Worm (Caenorhabditis elegans) whole organism, L1 larva: ENCODE measurements around the gene ZC190.2.
"Not testable (repeated sequence)": the region's sequence is repeated elsewhere in the genome, so short reads cannot be mapped to it uniquely, and the experiment has no call there.

ENCODE experiments used
- C34B4.2 ChIP-seq: sonication (generic microtip); optimal IDR thresholded peaks from 2 replicates; lab custom pipeline; 2017; ENCODE audit warnings: mild to moderate bottlenecking, missing genetic modification characterization, missing compliant biosample characterization
- alr-1 ChIP-seq: fragments of 200-800 bp; sonication (Bioruptor generic); optimal IDR thresholded peaks from 2 replicates; lab custom pipeline; 2018; ENCODE audit warnings: borderline replicate concordance, mild to moderate bottlenecking, missing genetic modification characterization, missing compliant biosample characterization
- aly-2 ChIP-seq: fragments of 150-350 bp; optimal IDR thresholded peaks from 2 replicates; lab custom pipeline; 2014; ENCODE audit warnings: missing biosample characterization, missing genetic modification characterization
- blmp-1 ChIP-seq: fragments of 150-350 bp; optimal IDR thresholded peaks from 2 replicates; lab custom pipeline; 2014; ENCODE audit warnings: missing biosample characterization, missing genetic modification characterization
- ceh-63 ChIP-seq: fragments of 200-800 bp; sonication (Bioruptor generic); optimal IDR thresholded peaks from 2 replicates; lab custom pipeline; 2018; ENCODE audit warnings: mild to moderate bottlenecking, missing genetic modification characterization, missing compliant biosample characterization
- elt-2 ChIP-seq: sonication (generic microtip); optimal IDR thresholded peaks from 2 replicates; lab custom pipeline; 2016; ENCODE audit warnings: missing genetic modification characterization, mild to moderate bottlenecking, inconsistent platforms, missing compliant biosample characterization, missing genetic modification reagents
- fkh-10 ChIP-seq: sonication (generic microtip); optimal IDR thresholded peaks from 2 replicates; lab custom pipeline; 2017; ENCODE audit warnings: missing biosample characterization, missing genetic modification reagents, missing genetic modification characterization
- fkh-8 ChIP-seq: sonication (generic microtip); optimal IDR thresholded peaks from 2 replicates; lab custom pipeline; 2016; ENCODE audit warnings: mild to moderate bottlenecking, missing genetic modification characterization, missing compliant biosample characterization
- hlh-4 ChIP-seq: sonication (generic microtip); optimal IDR thresholded peaks from 2 replicates; lab custom pipeline; 2016; ENCODE audit warnings: mild to moderate bottlenecking, missing genetic modification characterization, missing compliant biosample characterization
- hpl-2 ChIP-seq: fragments of 150-350 bp; optimal IDR thresholded peaks from 2 replicates; lab custom pipeline; 2014; ENCODE audit warnings: missing biosample characterization, missing genetic modification reagents, missing genetic modification characterization
- irx-1 ChIP-seq: sonication (generic microtip); optimal IDR thresholded peaks from 2 replicates; lab custom pipeline; 2016; ENCODE audit warnings: missing genetic modification characterization, missing compliant biosample characterization
- jun-1 ChIP-seq: fragments of 150-350 bp; optimal IDR thresholded peaks from 2 replicates; lab custom pipeline; 2014; ENCODE audit warnings: missing biosample characterization, missing genetic modification reagents, missing genetic modification characterization
- lin-14 ChIP-seq: fragments of 200-800 bp; sonication (Bioruptor generic); optimal IDR thresholded peaks from 2 replicates; lab custom pipeline; 2018; ENCODE audit warnings: mild to moderate bottlenecking, missing genetic modification characterization, moderate library complexity, missing compliant biosample characterization
- lin-39 ChIP-seq: fragments of 150-350 bp; optimal IDR thresholded peaks from 2 replicates; lab custom pipeline; 2014; ENCODE audit warnings: missing biosample characterization, missing genetic modification reagents, missing genetic modification characterization
- lir-3 ChIP-seq: sonication (generic microtip); optimal IDR thresholded peaks from 2 replicates; lab custom pipeline; 2016; ENCODE audit warnings: mild to moderate bottlenecking, missing genetic modification characterization, moderate library complexity, missing compliant biosample characterization; ENCODE audit not compliant: poor library complexity
- mdl-1 ChIP-seq, 2 experiments: fragments of 150-350 bp; optimal IDR thresholded peaks; 2 replicates each; lab custom pipeline; 2014 to 2017; ENCODE audit warnings: missing biosample characterization in 2 of 2, missing genetic modification characterization in 2 of 2, inconsistent platforms in 1 of 2
- mep-1 ChIP-seq: fragments of 150-350 bp; optimal IDR thresholded peaks from 2 replicates; lab custom pipeline; 2014; ENCODE audit warnings: missing biosample characterization, missing genetic modification characterization
- nhr-11 ChIP-seq: fragments of 150-350 bp; optimal IDR thresholded peaks from 2 replicates; lab custom pipeline; 2014; ENCODE audit warnings: missing biosample characterization, missing genetic modification characterization
- nhr-20 ChIP-seq: sonication (generic microtip); optimal IDR thresholded peaks from 2 replicates; lab custom pipeline; 2016; ENCODE audit warnings: mild to moderate bottlenecking, missing genetic modification characterization, missing compliant biosample characterization
- nhr-47 ChIP-seq: sonication (generic microtip); optimal IDR thresholded peaks from 2 replicates; lab custom pipeline; 2016; ENCODE audit warnings: mild to moderate bottlenecking, missing genetic modification characterization, moderate library complexity, missing compliant biosample characterization
- nhr-76 ChIP-seq: sonication (generic microtip); optimal IDR thresholded peaks from 2 replicates; lab custom pipeline; 2017; ENCODE audit warnings: missing biosample characterization, missing genetic modification characterization
- nhr-77 ChIP-seq: fragments of 150-350 bp; optimal IDR thresholded peaks from 2 replicates; lab custom pipeline; 2014; ENCODE audit warnings: missing biosample characterization, missing genetic modification characterization
- nhr-84 ChIP-seq: sonication (generic microtip); optimal IDR thresholded peaks from 2 replicates; lab custom pipeline; 2017; ENCODE audit warnings: missing biosample characterization, missing genetic modification characterization
- skn-1 ChIP-seq: fragments of 150-350 bp; optimal IDR thresholded peaks from 2 replicates; lab custom pipeline; 2014; ENCODE audit warnings: missing biosample characterization, missing genetic modification characterization
- snpc-4 ChIP-seq: fragments of 150-350 bp; optimal IDR thresholded peaks from 2 replicates; lab custom pipeline; 2014; ENCODE audit warnings: missing biosample characterization, missing genetic modification characterization
- sox-4 ChIP-seq: sonication (generic microtip); optimal IDR thresholded peaks from 2 replicates; lab custom pipeline; 2016; ENCODE audit warnings: missing genetic modification characterization, missing compliant biosample characterization
- tlp-1 ChIP-seq: fragments of 150-350 bp; optimal IDR thresholded peaks from 2 replicates; lab custom pipeline; 2014; ENCODE audit warnings: missing biosample characterization, missing genetic modification characterization
- unc-130 ChIP-seq: fragments of 150-350 bp; optimal IDR thresholded peaks from 2 replicates; lab custom pipeline; 2017; ENCODE audit warnings: missing biosample characterization, missing genetic modification characterization, inconsistent platforms
- unc-30 ChIP-seq: sonication (generic microtip); optimal IDR thresholded peaks from 2 replicates; lab custom pipeline; 2017; ENCODE audit warnings: missing biosample characterization, missing genetic modification characterization
- unc-98 ChIP-seq: fragments of 200-800 bp; sonication (Bioruptor generic); IDR thresholded peaks from 2 replicates; pipeline ENCODE4 v1.3.6; 2022; ENCODE audit warnings: missing genetic modification characterization, missing compliant biosample characterization
- xbp-1 ChIP-seq: sonication (generic microtip); optimal IDR thresholded peaks from 2 replicates; lab custom pipeline; 2016; ENCODE audit warnings: missing genetic modification characterization, missing compliant biosample characterization

Gene ZC190.2

DNA sequence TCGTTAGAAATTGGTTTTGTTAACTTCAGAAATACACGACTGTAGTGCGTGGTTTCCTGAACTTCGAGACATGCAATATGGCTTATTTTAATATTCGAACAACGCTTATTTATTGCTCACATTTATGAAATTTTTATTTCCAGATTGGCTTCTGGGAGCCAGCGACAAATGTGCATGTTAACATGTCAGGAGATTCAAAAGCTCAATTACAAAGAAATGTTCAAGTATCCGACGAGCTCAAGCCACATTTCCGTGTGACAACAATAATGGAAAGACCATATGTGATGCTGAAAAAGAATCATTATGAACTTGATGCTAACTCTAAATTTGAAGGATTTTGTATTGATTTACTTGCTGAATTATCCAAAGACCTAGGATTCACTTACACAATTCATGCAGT, 37.2 kb downstream of the ZC190.2 start:
- no peak for TF ChIP-seq alr-1 (tag; lab: Kevin White, UChicago)
- no peak for TF ChIP-seq mdl-1 (tag; optimal IDR thresholded peaks at IDR 0.05; lab: Kevin White, UChicago)
- TF ChIP-seq fkh-8 (tag; lab: Kevin White, UChicago) = no peak
- no peak for TF ChIP-seq lin-14 (GFP tag; lab: Kevin White, UChicago)
- no peak for TF ChIP-seq aly-2 (tag; lab: Kevin White, UChicago)
- TF ChIP-seq tlp-1 (tag; lab: Kevin White, UChicago) = no peak
- TF ChIP-seq sox-4 = no peak
- no peak for TF ChIP-seq lin-39 (tag; lab: Kevin White, UChicago)
- TF ChIP-seq nhr-76 (tag; lab: Kevin White, UChicago) = no peak
- TF ChIP-seq fkh-10 (GFP tag; lab: Kevin White, UChicago) = no peak
- no peak for TF ChIP-seq nhr-77
- TF ChIP-seq xbp-1 (tag; lab: Kevin White, UChicago) = no peak
- TF ChIP-seq snpc-4 (tag; lab: Kevin White, UChicago) = no peak
- TF ChIP-seq skn-1 = no peak
- TF ChIP-seq hlh-4 = no peak
- no peak for TF ChIP-seq mep-1
- TF ChIP-seq unc-98 (GFP tag; lab: Robert Waterston, UW) = no peak
- TF ChIP-seq ceh-63 (GFP tag; lab: Kevin White, UChicago) = no peak

DNA sequence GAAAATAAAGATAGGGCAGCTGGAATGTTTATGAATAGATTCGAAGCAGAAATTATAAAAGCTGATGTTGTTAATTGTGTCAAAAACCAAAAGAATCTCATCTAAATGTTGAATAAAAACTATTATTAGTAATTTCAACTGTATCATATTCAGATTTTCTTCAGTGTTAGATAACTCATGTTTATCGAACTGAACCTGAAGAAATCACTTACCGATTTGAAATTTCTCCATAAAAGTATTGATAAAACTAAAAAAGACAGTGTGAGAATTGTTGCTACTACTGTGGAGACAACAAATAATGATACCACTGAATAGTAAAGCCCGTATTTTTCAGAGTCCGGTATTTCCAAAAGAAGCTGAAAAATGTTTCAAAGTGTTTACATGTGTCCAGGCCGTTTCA, 41.0 kb downstream of the ZC190.2 start, which contains the start of gene ZC196.8:
TSS of gene ZC196.8 (minus strand) at position 101 of the 400 bp plus-strand sequence.
- not testable (repeated sequence) for TF ChIP-seq nhr-20; fkh-8 (tag; lab: Kevin White, UChicago); unc-30 (tag; lab: Kevin White, UChicago)

- not testable (repeated sequence) for TF ChIP-seq nhr-77; nhr-11 (tag; lab: Kevin White, UChicago); blmp-1
These were observed 45.1 kb downstream of the ZC190.2 start, which contains the start of gene droe-8 for ce11 chrV:8726228-8726627. TSS of gene droe-8 (plus strand) at chrV:8726528.

- no peak for TF ChIP-seq nhr-84 (tag; lab: Kevin White, UChicago)
- TF ChIP-seq unc-130 (tag; lab: Kevin White, UChicago) = no peak
- TF ChIP-seq nhr-20 = no peak
These were observed 45.9 kb downstream of the ZC190.2 start, which contains the start of gene ZC196.9 for ce11 chrV:8727077-8727476. TSS of gene ZC196.9 (minus strand) at chrV:8727177.

DNA sequence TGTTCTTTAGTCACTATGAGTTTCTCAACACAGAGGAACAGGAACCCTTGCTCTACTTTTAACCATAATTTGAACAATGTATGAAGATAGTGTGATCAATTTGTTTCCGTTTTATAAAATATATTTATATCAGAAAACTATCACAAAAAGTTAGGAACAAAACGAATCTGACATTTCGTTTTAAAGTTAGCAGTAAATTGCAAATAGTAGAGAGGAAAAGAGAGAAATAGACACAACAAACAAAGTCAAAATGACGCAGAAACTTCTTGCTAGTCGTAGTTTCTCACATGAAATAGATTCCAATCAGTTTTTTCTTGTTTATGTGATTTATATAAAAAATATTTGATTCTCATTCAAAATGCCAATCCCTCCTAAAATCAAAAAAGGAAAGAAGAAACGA, 48.0 kb downstream of the ZC190.2 start, which contains the start of gene ZC196.5:
TSS of gene ZC196.5 (plus strand) at position 301 of the 400 bp plus-strand sequence.
- TF ChIP-seq alr-1 (tag; lab: Kevin White, UChicago) (no peak), nhr-84 (tag; lab: Kevin White, UChicago) (no peak), lir-3 (tag; lab: Kevin White, UChicago) (no peak), jun-1 (no peak), C34B4.2 (tag; lab: Kevin White, UChicago) (no peak), hlh-4 (no peak), hpl-2 (no peak)

DNA sequence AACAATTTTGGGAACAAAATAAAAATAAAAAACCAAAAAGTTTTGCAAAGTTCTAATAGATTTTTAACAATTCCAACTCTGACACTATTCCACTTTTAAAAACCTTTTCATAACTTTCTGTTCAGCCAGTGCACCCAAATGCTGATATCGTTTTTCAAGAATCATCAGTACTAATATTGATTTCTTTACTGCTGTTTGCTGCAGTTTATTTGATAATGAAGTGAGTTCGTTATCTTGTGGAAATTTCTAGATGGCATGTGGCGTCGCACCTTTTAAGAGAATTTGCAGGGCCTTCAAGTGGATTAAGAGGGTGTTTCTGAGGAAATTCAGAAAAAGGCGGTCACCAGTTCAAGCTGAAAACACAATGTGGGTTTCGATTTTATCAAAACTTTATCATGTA, 49.8 kb downstream of the ZC190.2 start:
- no peak for TF ChIP-seq irx-1 (tag; lab: Kevin White, UChicago)
- TF ChIP-seq elt-2 = peak; percentile 21
- TF ChIP-seq nhr-47 (tag; lab: Kevin White, UChicago) = no peak
